Worm (Caenorhabditis elegans): ENCODE data around the gene F15A8.1.

DNA sequence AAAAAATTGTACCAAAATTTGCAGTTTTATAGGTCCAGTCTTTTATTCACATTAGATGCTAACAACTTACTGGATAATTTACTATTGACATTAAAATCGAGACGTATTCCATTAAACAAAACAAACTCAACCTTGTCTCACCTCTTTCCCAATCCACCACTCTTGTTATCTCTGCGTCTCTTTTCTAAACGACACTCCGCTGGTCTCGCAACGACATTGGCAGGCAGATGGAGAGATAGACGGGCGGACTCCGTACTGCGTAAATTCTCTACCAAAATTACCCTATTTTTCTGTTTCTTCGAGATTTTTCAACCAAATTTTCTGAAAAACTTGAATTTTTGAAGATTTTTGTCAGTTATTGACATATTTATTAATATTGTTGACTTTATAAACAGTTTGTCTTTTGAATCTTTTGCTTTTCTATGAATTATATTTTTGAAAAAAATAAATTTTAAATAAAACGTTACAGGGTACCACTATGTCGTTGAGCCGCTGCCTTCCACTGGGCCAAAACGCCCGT lies 28.6 kb downstream of the F15A8.1 start, which contains the start of gene asb-2:
- no peak for TF ChIP-seq ama-1 (optimal IDR thresholded peaks at IDR 0.05)
- TF ChIP-seq hnd-1 (tag; optimal IDR thresholded peaks at IDR 0.05) = no peak
- no peak for TF ChIP-seq flt-1 (GFP tag; IDR thresholded peaks at IDR 0.05)

All from whole organism, early embryonic.